Fruit fly (Drosophila melanogaster) whole organism, embryonic: ENCODE data around the gene Kdsr.
A peak's percentile ranks its signal among the peaks of the same experiment; 100 is the strongest.

Experiments
- Asciz ChIP-seq: fragments of 200-800 bp; sonication (Bioruptor generic); optimal IDR thresholded peaks from 2 replicates; lab custom pipeline; 2017; ENCODE audit warnings: missing biosample characterization, mild to moderate bottlenecking, missing genetic modification characterization, missing genetic modification reagents
- B-H1 ChIP-seq: fragments of 200-800 bp; sonication (Bioruptor generic); IDR thresholded peaks from 3 replicates; pipeline ENCODE4 v1.3.6; 2022; ENCODE audit warnings: missing biosample characterization, missing genetic modification characterization
- C15 ChIP-seq: fragments of 200-800 bp; sonication (Bioruptor generic); IDR thresholded peaks from 3 replicates; pipeline ENCODE4 v1.3.6; 2022; ENCODE audit warnings: missing biosample characterization, missing genetic modification characterization
- CG10543 ChIP-seq: fragments of 200-800 bp; sonication (Bioruptor generic); optimal IDR thresholded peaks from 3 replicates; lab custom pipeline; 2017; ENCODE audit warnings: missing biosample characterization, mild to moderate bottlenecking, missing genetic modification characterization, moderate library complexity
- CG12104 ChIP-seq: fragments of 200-800 bp; sonication (Bioruptor generic); optimal IDR thresholded peaks from 3 replicates; lab custom pipeline; 2016; ENCODE audit warnings: missing biosample characterization, missing genetic modification characterization
- CG1233 ChIP-seq: fragments of 200-800 bp; sonication (Bioruptor generic); optimal IDR thresholded peaks from 4 replicates; lab custom pipeline; 2018; ENCODE audit warnings: missing biosample characterization, mild to moderate bottlenecking, missing genetic modification characterization
- CG12659 ChIP-seq: fragments of 200-800 bp; sonication (Bioruptor generic); optimal IDR thresholded peaks from 3 replicates; lab custom pipeline; 2017; ENCODE audit warnings: mild to moderate bottlenecking, missing biosample characterization, missing genetic modification reagents, missing genetic modification characterization
- CG17568 ChIP-seq: fragments of 200-800 bp; sonication (Bioruptor generic); optimal IDR thresholded peaks from 2 replicates; lab custom pipeline; 2018; ENCODE audit warnings: missing biosample characterization, mild to moderate bottlenecking, missing genetic modification characterization, moderate library complexity
- CG17912 ChIP-seq: fragments of 200-800 bp; sonication (Bioruptor generic); optimal IDR thresholded peaks from 2 replicates; lab custom pipeline; 2018; ENCODE audit warnings: missing biosample characterization, mild to moderate bottlenecking, missing genetic modification characterization
- CG18476 ChIP-seq: fragments of 200-800 bp; sonication (Bioruptor generic); optimal IDR thresholded peaks from 2 replicates; lab custom pipeline; 2016; ENCODE audit warnings: missing biosample characterization, mild to moderate bottlenecking, missing genetic modification characterization
- CG30403 ChIP-seq: fragments of 200-800 bp; sonication (Bioruptor generic); optimal IDR thresholded peaks from 3 replicates; lab custom pipeline; 2016; ENCODE audit warnings: missing biosample characterization, missing genetic modification characterization
- CG31224 ChIP-seq: fragments of 200-800 bp; sonication (Bioruptor generic); IDR thresholded peaks from 2 replicates; pipeline ENCODE4 v1.3.6; 2022; ENCODE audit warnings: missing biosample characterization, missing genetic modification characterization
- CG34224 ChIP-seq: fragments of 200-800 bp; sonication (Bioruptor generic); IDR thresholded peaks from 3 replicates; pipeline ENCODE4 v1.3.6; 2022; ENCODE audit warnings: missing biosample characterization, missing genetic modification characterization; ENCODE audit not compliant: partially characterized antibody
- CG3838 ChIP-seq: fragments of 200-800 bp; sonication (Bioruptor generic); optimal IDR thresholded peaks from 3 replicates; lab custom pipeline; 2016; ENCODE audit warnings: missing biosample characterization, missing genetic modification characterization
- CG4328 ChIP-seq: fragments of 200-800 bp; sonication (Bioruptor generic); optimal IDR thresholded peaks from 3 replicates; lab custom pipeline; 2017; ENCODE audit warnings: missing biosample characterization, missing genetic modification reagents, missing genetic modification characterization
- CG7839 ChIP-seq: fragments of 200-800 bp; sonication (Bioruptor generic); optimal IDR thresholded peaks from 3 replicates; lab custom pipeline; 2018; ENCODE audit warnings: missing biosample characterization, mild to moderate bottlenecking, missing genetic modification characterization, moderate library complexity
- CG7987 ChIP-seq: fragments of 200-800 bp; sonication (Bioruptor generic); optimal IDR thresholded peaks from 2 replicates; lab custom pipeline; 2018; ENCODE audit warnings: missing biosample characterization, mild to moderate bottlenecking, missing genetic modification characterization, moderate library complexity
- CG8281 ChIP-seq: fragments of 200-800 bp; sonication (Bioruptor generic); optimal IDR thresholded peaks from 2 replicates; lab custom pipeline; 2018; ENCODE audit warnings: missing biosample characterization, mild to moderate bottlenecking, missing genetic modification characterization, moderate library complexity
- Dp ChIP-seq: fragments of 200-800 bp; sonication (Bioruptor generic); optimal IDR thresholded peaks from 2 replicates; lab custom pipeline; 2018; ENCODE audit warnings: missing biosample characterization, mild to moderate bottlenecking, missing genetic modification characterization, moderate library complexity
- Ets97D ChIP-seq: fragments of 200-800 bp; sonication (Bioruptor generic); optimal IDR thresholded peaks from 3 replicates; lab custom pipeline; 2016; ENCODE audit warnings: missing biosample characterization, missing genetic modification characterization
- H2.0 ChIP-seq: fragments of 200-800 bp; sonication (Bioruptor generic); IDR thresholded peaks from 2 replicates; pipeline ENCODE4 v1.3.6; 2022; ENCODE audit warnings: missing biosample characterization, missing genetic modification characterization
- HmgZ ChIP-seq: fragments of 200-800 bp; sonication (Bioruptor generic); optimal IDR thresholded peaks from 2 replicates; lab custom pipeline; 2018; ENCODE audit warnings: missing biosample characterization, mild to moderate bottlenecking, missing genetic modification characterization
- Hmr ChIP-seq: fragments of 200-800 bp; sonication (Bioruptor generic); optimal IDR thresholded peaks from 3 replicates; lab custom pipeline; 2017; ENCODE audit warnings: mild to moderate bottlenecking, missing biosample characterization, missing genetic modification reagents, missing genetic modification characterization
- Hmx ChIP-seq: fragments of 200-800 bp; sonication (Bioruptor generic); optimal IDR thresholded peaks from 2 replicates; lab custom pipeline; 2016; ENCODE audit warnings: missing biosample characterization, missing genetic modification characterization
- Max ChIP-seq: fragments of 200-800 bp; sonication (Bioruptor generic); optimal IDR thresholded peaks from 2 replicates; lab custom pipeline; 2016; ENCODE audit warnings: missing biosample characterization, mild to moderate bottlenecking, missing genetic modification characterization
- Meics ChIP-seq: fragments of 200-800 bp; sonication (Bioruptor generic); optimal IDR thresholded peaks from 2 replicates; lab custom pipeline; 2017; ENCODE audit warnings: missing biosample characterization, mild to moderate bottlenecking, missing genetic modification characterization
- NK7.1 ChIP-seq: fragments of 200-800 bp; sonication (Bioruptor generic); optimal IDR thresholded peaks from 3 replicates; lab custom pipeline; 2016; ENCODE audit warnings: missing biosample characterization, missing genetic modification characterization
- Nf-YC ChIP-seq: fragments of 200-800 bp; optimal IDR thresholded peaks from 3 replicates; lab custom pipeline; 2019; ENCODE audit warnings: missing biosample characterization, mild to moderate bottlenecking, missing genetic modification characterization, moderate library complexity
- Oli ChIP-seq: fragments of 200-800 bp; sonication (Bioruptor generic); optimal IDR thresholded peaks from 2 replicates; lab custom pipeline; 2018; ENCODE audit warnings: missing biosample characterization, mild to moderate bottlenecking, missing genetic modification characterization, moderate library complexity
- Optix ChIP-seq: fragments of 200-800 bp; sonication (Bioruptor generic); IDR thresholded peaks from 3 replicates; pipeline ENCODE4 v1.3.6; 2022; ENCODE audit warnings: missing biosample characterization, missing genetic modification characterization
- Sin3A ChIP-seq: fragments of >200 bp; optimal IDR thresholded peaks from 2 replicates; lab custom pipeline; 2018
- TFAM ChIP-seq: fragments of 200-800 bp; sonication (Bioruptor generic); optimal IDR thresholded peaks from 2 replicates; lab custom pipeline; 2017; ENCODE audit warnings: missing biosample characterization, missing genetic modification characterization, inconsistent platforms
- Tbp ChIP-seq: fragments of >200 bp; optimal IDR thresholded peaks from 2 replicates; lab custom pipeline; 2018; ENCODE audit warnings: missing biosample characterization, missing genetic modification characterization
- crp ChIP-seq, 2 experiments: fragments of 200-800 bp; sonication (Bioruptor generic); optimal IDR thresholded peaks; 2 replicates in 1 of 2; 3 replicates in 1 of 2; lab custom pipeline; 2017; ENCODE audit warnings: missing biosample characterization in 2 of 2, missing genetic modification characterization in 2 of 2, mild to moderate bottlenecking in 1 of 2, moderate library complexity in 1 of 2
- dimm ChIP-seq: fragments of 200-800 bp; sonication (Bioruptor generic); IDR thresholded peaks from 2 replicates; pipeline ENCODE4 v1.3.6; 2022; ENCODE audit warnings: missing biosample characterization, missing genetic modification characterization
- en ChIP-seq: fragments of 200-800 bp; sonication (Bioruptor generic); optimal IDR thresholded peaks from 2 replicates; lab custom pipeline; 2016; ENCODE audit warnings: missing biosample characterization, missing genetic modification characterization
- gcm2 ChIP-seq: fragments of 200-800 bp; sonication (Bioruptor generic); optimal IDR thresholded peaks from 2 replicates; lab custom pipeline; 2016; ENCODE audit warnings: missing biosample characterization, missing genetic modification characterization
- grau ChIP-seq: fragments of 200-800 bp; optimal IDR thresholded peaks from 3 replicates; lab custom pipeline; 2019; ENCODE audit warnings: missing biosample characterization, mild to moderate bottlenecking, missing genetic modification characterization, moderate library complexity
- hb ChIP-seq: fragments of 200-800 bp; sonication (Bioruptor generic); IDR thresholded peaks from 3 replicates; pipeline ENCODE4 v1.3.6; 2022; ENCODE audit warnings: missing biosample characterization, missing genetic modification characterization; ENCODE audit not compliant: partially characterized antibody
- hkb ChIP-seq, 2 experiments: fragments of 200-800 bp in 1 of 2; fragments of >200 bp in 1 of 2; sonication (Bioruptor generic) in 1 of 2; IDR thresholded peaks in 1 of 2; optimal IDR thresholded peaks in 1 of 2; 2 replicates each; pipeline versions ENCODE4 v1.3.6 to Lab custom; 2017 to 2022; ENCODE audit warnings: missing biosample characterization in 1 of 2, missing genetic modification characterization in 1 of 2
- jigr1 ChIP-seq: fragments of 200-800 bp; sonication (Bioruptor generic); IDR thresholded peaks from 3 replicates; pipeline ENCODE4 v1.3.6; 2022; ENCODE audit warnings: missing biosample characterization, missing genetic modification characterization
- odd ChIP-seq: fragments of 200-800 bp; sonication (Bioruptor generic); optimal IDR thresholded peaks from 2 replicates; lab custom pipeline; 2017; ENCODE audit warnings: missing biosample characterization, mild to moderate bottlenecking, missing genetic modification characterization
- otp ChIP-seq: fragments of 200-800 bp; sonication (Bioruptor generic); IDR thresholded peaks from 3 replicates; pipeline ENCODE4, ENCODE4 v1.3.6; 2022; ENCODE audit warnings: missing biosample characterization, missing genetic modification characterization
- pzg ChIP-seq: fragments of 200-800 bp; sonication (Bioruptor generic); optimal IDR thresholded peaks from 3 replicates; lab custom pipeline; 2018; ENCODE audit warnings: missing biosample characterization, mild to moderate bottlenecking, missing genetic modification characterization, moderate library complexity
- stc ChIP-seq: fragments of 200-800 bp; sonication (Bioruptor generic); IDR thresholded peaks from 2 replicates; pipeline ENCODE4 v1.3.6; 2022; ENCODE audit warnings: missing biosample characterization, missing genetic modification characterization
- tgo ChIP-seq: fragments of 200-800 bp; sonication (Bioruptor generic); IDR thresholded peaks from 3 replicates; pipeline ENCODE4 v1.3.6; 2022; ENCODE audit warnings: missing biosample characterization, missing genetic modification characterization
- toy ChIP-seq: fragments of 200-800 bp; sonication (Bioruptor generic); IDR thresholded peaks from 2 replicates; pipeline ENCODE4 v1.3.6; 2022; ENCODE audit warnings: missing biosample characterization, missing genetic modification characterization
- tx ChIP-seq: fragments of 200-800 bp; sonication (Bioruptor generic); optimal IDR thresholded peaks from 2 replicates; lab custom pipeline; 2016; ENCODE audit warnings: missing biosample characterization, missing genetic modification characterization
- vvl ChIP-seq: fragments of 200-800 bp; sonication (Bioruptor generic); IDR thresholded peaks from 2 replicates; pipeline ENCODE4 v1.3.6; 2022; ENCODE audit warnings: missing biosample characterization, missing genetic modification characterization
- zen2 ChIP-seq: fragments of 200-800 bp; sonication (Bioruptor generic); IDR thresholded peaks from 3 replicates; pipeline ENCODE4 v1.3.6; 2022; ENCODE audit warnings: missing biosample characterization, missing genetic modification characterization; ENCODE audit not compliant: partially characterized antibody

The Kdsr gene

dm6 chr3R:25247379-25247869, 14.9 kb downstream of the Kdsr start, which contains the start of the genes RpS27 and Nup37 (continued):
- TF ChIP-seq CG4328 (GFP tag; lab: Kevin White, UChicago): peak; percentile 99
- no peak for TF ChIP-seq Tbp
- peak; percentile 95 for TF ChIP-seq tgo (GFP tag; lab: Robert Waterston, UW)
- peak; percentile 100 for TF ChIP-seq Ets97D (GFP tag; lab: Kevin White, UChicago)
- TF ChIP-seq vvl: peak; percentile 98
- TF ChIP-seq jigr1 (GFP tag; lab: Robert Waterston, UW): peak; percentile 72; the same call in 1 of the 3 replicates
- peak; percentile 98 for TF ChIP-seq Max (GFP tag; lab: Kevin White, UChicago)
- peak; percentile 99 for TF ChIP-seq CG12659 (GFP tag; lab: Kevin White, UChicago)
- peak; percentile 98 for TF ChIP-seq gcm2 (GFP tag; lab: Kevin White, UChicago)
- peak; percentile 98 for TF ChIP-seq otp (GFP tag; lab: Robert Waterston, UW)
- TF ChIP-seq pzg: peak; percentile 97
- peak; percentile 90 for TF ChIP-seq B-H1 (GFP tag; lab: Robert Waterston, UW)
- peak; percentile 100 for TF ChIP-seq CG7987 (GFP tag; lab: Kevin White, UChicago)
- peak; percentile 99 for TF ChIP-seq Hmr
- peak; percentile 99 for TF ChIP-seq CG1233 (GFP tag; lab: Kevin White, UChicago)
- TF ChIP-seq CG7839 (tag; lab: Kevin White, UChicago): peak; percentile 96
- TF ChIP-seq H2.0 (GFP tag; lab: Robert Waterston, UW): peak; percentile 97
- TF ChIP-seq Asciz (GFP tag; lab: Kevin White, UChicago): peak; percentile 98
- peak; percentile 98 for TF ChIP-seq en (GFP tag; lab: Kevin White, UChicago)
- TF ChIP-seq CG18476 (GFP tag; lab: Kevin White, UChicago): peak; percentile 93
- TF ChIP-seq Optix (GFP tag; lab: Robert Waterston, UW): peak; percentile 96
- TF ChIP-seq Hmx (GFP tag; lab: Kevin White, UChicago): peak; percentile 86
- TF ChIP-seq tx: peak; percentile 97
- TF ChIP-seq grau (tag; lab: Kevin White, UChicago): peak; percentile 92
- TF ChIP-seq CG34224 (GFP tag; lab: Robert Waterston, UW): no peak
- TF ChIP-seq NK7.1 (GFP tag; lab: Kevin White, UChicago): peak; percentile 99
- peak; percentile 93 for TF ChIP-seq CG31224 (GFP tag; lab: Robert Waterston, UW)
- peak; percentile 95 for TF ChIP-seq toy (GFP tag; lab: Robert Waterston, UW)
- peak; percentile 94 for TF ChIP-seq Oli
- TF ChIP-seq CG8281 (tag; lab: Kevin White, UChicago): peak; percentile 87
- TF ChIP-seq CG3838 (GFP tag; lab: Kevin White, UChicago): peak; percentile 98
- TF ChIP-seq CG30403: peak; percentile 96
- peak; percentile 64 for TF ChIP-seq Sin3A (lab: Kevin White, UChicago)
- TF ChIP-seq CG17912 (GFP tag; lab: Kevin White, UChicago): peak; percentile 100
- peak; percentile 99 for TF ChIP-seq odd
- peak; percentile 93 for TF ChIP-seq TFAM (GFP tag; lab: Kevin White, UChicago)
- peak; percentile 100 for TF ChIP-seq CG10543 (GFP tag; lab: Kevin White, UChicago)
- peak; percentile 92 for TF ChIP-seq dimm (GFP tag; lab: Robert Waterston, UW)
- peak; percentile 93 for TF ChIP-seq C15 (GFP tag; lab: Robert Waterston, UW)
- peak; percentile 88 for TF ChIP-seq Nf-YC (tag; lab: Kevin White, UChicago)
- peak; percentile 93 for TF ChIP-seq stc (GFP tag; lab: Robert Waterston, UW)
- no peak for TF ChIP-seq hkb (optimal IDR thresholded peaks at IDR 0.05; lab: Kevin White, UChicago)
- peak; percentile 94 for TF ChIP-seq hkb (GFP tag; IDR thresholded peaks at IDR 0.05; lab: Robert Waterston, UW)
- peak; percentile 47 to 90 for TF ChIP-seq crp (GFP tag; optimal IDR thresholded peaks at IDR 0.05; lab: Kevin White, UChicago)
- TF ChIP-seq Dp (GFP tag; lab: Kevin White, UChicago): peak; percentile 77
- peak; percentile 99 for TF ChIP-seq CG12104
- TF ChIP-seq hb: no peak
- peak; percentile 99 for TF ChIP-seq Meics (GFP tag; lab: Kevin White, UChicago)
- no peak for TF ChIP-seq zen2 (GFP tag; lab: Robert Waterston, UW)
- peak; percentile 98 for TF ChIP-seq CG17568 (GFP tag; lab: Kevin White, UChicago)
- peak; percentile 99 for TF ChIP-seq HmgZ (tag; lab: Kevin White, UChicago)
